Fruit fly (Drosophila melanogaster) whole organism, wandering third instar larva: ENCODE data around the gene Cyp4ae1.
A peak's percentile ranks its signal among the peaks of the same experiment; 100 is the strongest.

Source experiments
- Abd-B ChIP-seq: fragments of >200 bp; optimal IDR thresholded peaks from 2 replicates; lab custom pipeline; 2017; ENCODE audit warnings: missing biosample characterization, missing genetic modification characterization
- Mio ChIP-seq: sonication (Bioruptor generic); optimal IDR thresholded peaks from 2 replicates; lab custom pipeline; 2016; ENCODE audit warnings: missing biosample characterization, missing genetic modification characterization
- Myc ChIP-seq: fragments of >200 bp; optimal IDR thresholded peaks from 2 replicates; lab custom pipeline; 2017
- Rel ChIP-seq, 2 experiments: fragments of 200-800 bp; sonication (Bioruptor generic) in 1 of 2; optimal IDR thresholded peaks; 2 replicates in 1 of 2; 3 replicates in 1 of 2; lab custom pipeline; 2016 to 2019; ENCODE audit warnings: mild to moderate bottlenecking in 2 of 2, missing biosample characterization in 2 of 2, missing genetic modification characterization in 2 of 2, moderate library complexity in 1 of 2
- Sp1 ChIP-seq: fragments of 200-800 bp; sonication (Bioruptor generic); optimal IDR thresholded peaks from 3 replicates; lab custom pipeline; 2019; ENCODE audit warnings: missing biosample characterization, mild to moderate bottlenecking, missing genetic modification characterization, moderate library complexity
- br ChIP-seq: fragments of 200-800 bp; sonication (Bioruptor generic); optimal IDR thresholded peaks from 2 replicates; lab custom pipeline; 2016; ENCODE audit warnings: missing biosample characterization, missing genetic modification characterization
- dmrt93B ChIP-seq: fragments of 200-800 bp; sonication (Bioruptor generic); optimal IDR thresholded peaks from 2 replicates; lab custom pipeline; 2018; ENCODE audit warnings: missing biosample characterization, mild to moderate bottlenecking, missing genetic modification characterization
- fru ChIP-seq: fragments of 200-800 bp; sonication (Bioruptor generic); optimal IDR thresholded peaks from 3 replicates; lab custom pipeline; 2016; ENCODE audit warnings: missing biosample characterization, mild to moderate bottlenecking, missing genetic modification characterization
- h ChIP-seq: fragments of 200-800 bp; sonication (Bioruptor generic); optimal IDR thresholded peaks from 3 replicates; lab custom pipeline; 2016; ENCODE audit warnings: missing biosample characterization, mild to moderate bottlenecking, missing genetic modification characterization
- pan ChIP-seq: fragments of >200 bp; optimal IDR thresholded peaks from 2 replicates; lab custom pipeline; 2017
- psq ChIP-seq: fragments of 200-800 bp; sonication (Bioruptor generic); optimal IDR thresholded peaks from 3 replicates; lab custom pipeline; 2017; ENCODE audit warnings: missing biosample characterization, mild to moderate bottlenecking, missing genetic modification characterization, moderate library complexity
- sage ChIP-seq: fragments of 200-800 bp; sonication (Bioruptor generic); optimal IDR thresholded peaks from 2 replicates; lab custom pipeline; 2016; ENCODE audit warnings: missing biosample characterization, mild to moderate bottlenecking, missing genetic modification characterization
- usp ChIP-seq: fragments of >200 bp; optimal IDR thresholded peaks from 2 replicates; lab custom pipeline; 2017; ENCODE audit warnings: missing biosample characterization, missing genetic modification characterization

- no peak for TF ChIP-seq sage (GFP tag; lab: Kevin White, UChicago)
- TF ChIP-seq Rel (GFP tag; optimal IDR thresholded peaks at IDR 0.05; lab: Kevin White, UChicago), result no peak
- no peak for TF ChIP-seq Rel (tag; optimal IDR thresholded peaks at IDR 0.05; lab: Kevin White, UChicago)
- TF ChIP-seq h (GFP tag; lab: Kevin White, UChicago), result no peak
- TF ChIP-seq Abd-B (GFP tag; lab: Kevin White, UChicago), result no peak
- no peak for TF ChIP-seq Mio
- TF ChIP-seq br, result no peak
- no peak for TF ChIP-seq usp (GFP tag; lab: Kevin White, UChicago)
- peak; percentile 60 for TF ChIP-seq Myc
- no peak for TF ChIP-seq fru (GFP tag; lab: Kevin White, UChicago)
- TF ChIP-seq pan (lab: Kevin White, UChicago), result no peak
- TF ChIP-seq psq, result no peak
- TF ChIP-seq Sp1 (GFP tag; lab: Kevin White, UChicago), result no peak
- no peak for TF ChIP-seq dmrt93B
Measured at dm6 chrX:2170424-2170823, 8.4 kb upstream of the Cyp4ae1 start.
